Worm (Caenorhabditis elegans): ENCODE measurements around the gene F58G1.8.

The F58G1.8 gene

DNA sequence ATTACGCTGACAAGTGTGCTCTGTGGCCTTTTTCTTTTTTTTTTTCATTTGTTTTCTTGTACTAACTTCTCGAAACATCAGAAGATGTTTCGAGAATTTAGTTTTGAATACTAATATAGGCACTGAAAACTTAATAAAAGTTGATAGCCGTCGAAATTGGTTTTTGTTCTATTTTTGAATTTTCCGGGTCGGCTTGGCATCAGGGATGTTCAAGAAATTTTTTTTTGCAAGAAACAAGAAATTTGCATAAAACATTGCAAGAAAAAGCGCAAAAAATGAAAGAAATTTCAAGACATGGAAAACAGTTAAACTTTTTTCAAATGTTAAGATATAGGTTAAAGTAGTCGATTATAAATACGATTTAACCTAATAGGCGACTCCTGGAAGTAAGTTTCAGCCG, 2.2 kb downstream of the F58G1.8 start (continued):
- peak; percentile 69 for TF ChIP-seq hsf-1 (GFP tag; IDR thresholded peaks at IDR 0.05)
- TF ChIP-seq B0019.2 (GFP tag; conservative IDR thresholded peaks at IDR 0.05), result no peak
- no peak for TF ChIP-seq aptf-3 (GFP tag; IDR thresholded peaks at IDR 0.05)
- no peak for TF ChIP-seq aptf-2 (GFP tag; conservative IDR thresholded peaks at IDR 0.05)
- no peak for TF ChIP-seq dpff-1 (tag; optimal IDR thresholded peaks at IDR 0.05)
- TF ChIP-seq cebp-2 (GFP tag; IDR thresholded peaks at IDR 0.05), result 0 out of 2 replicates have a peak, but pooled peaks have one; percentile 79
- TF ChIP-seq ceh-40 (GFP tag; IDR thresholded peaks at IDR 0.05), result no peak
- no peak for TF ChIP-seq zfh-2 (GFP tag; conservative IDR thresholded peaks at IDR 0.05)
- TF ChIP-seq egrh-3 (GFP tag; IDR thresholded peaks at IDR 0.05), result no peak
- peak in 1 of 2 experiments; percentile 45 for TF ChIP-seq rec-8 (tag; optimal IDR thresholded peaks at IDR 0.05)
- peak; percentile 36; the same call in 1 of the 2 replicates for TF ChIP-seq pbrm-1 (GFP tag; IDR thresholded peaks at IDR 0.05)
- TF ChIP-seq F55B11.4 (tag; optimal IDR thresholded peaks at IDR 0.05; ENCODE audit: borderline replicate concordance, insufficient read depth), result no peak
- TF ChIP-seq F33H1.4 (GFP tag; IDR thresholded peaks at IDR 0.05), result 0 out of 2 replicates have a peak, but pooled peaks have one; percentile 29
- no peak for TF ChIP-seq madf-3 (GFP tag; IDR thresholded peaks at IDR 0.05)
- no peak for TF ChIP-seq nfyb-1 (GFP tag; IDR thresholded peaks at IDR 0.05)
- TF ChIP-seq ztf-22 (GFP tag; optimal IDR thresholded peaks at IDR 0.05), result no peak
- no peak for TF ChIP-seq Y79H2A.3 (GFP tag; conservative IDR thresholded peaks at IDR 0.05)
- no peak for TF ChIP-seq lin-35 (GFP tag; optimal IDR thresholded peaks at IDR 0.05)
- no peak for TF ChIP-seq bed-1 (GFP tag; IDR thresholded peaks at IDR 0.05)
- TF ChIP-seq gei-17 (GFP tag; optimal IDR thresholded peaks at IDR 0.05), result no peak
- TF ChIP-seq F10E7.11 (tag; optimal IDR thresholded peaks at IDR 0.05), result no peak
- TF ChIP-seq ceh-27 (GFP tag; optimal IDR thresholded peaks at IDR 0.05), result no peak
- TF ChIP-seq bed-2 (GFP tag; IDR thresholded peaks at IDR 0.05), result no peak
- no peak for TF ChIP-seq akir-1 (GFP tag; optimal IDR thresholded peaks at IDR 0.05)
- TF ChIP-seq rcor-1 (GFP tag; IDR thresholded peaks at IDR 0.05), result no peak
- peak; percentile 6 for TF ChIP-seq die-1 (tag; optimal IDR thresholded peaks at IDR 0.05)
- TF ChIP-seq ztf-28 (GFP tag; IDR thresholded peaks at IDR 0.05), result no peak
- no peak for TF ChIP-seq ccch-3 (GFP tag; optimal IDR thresholded peaks at IDR 0.05)
- TF ChIP-seq tlf-1 (GFP tag; optimal IDR thresholded peaks at IDR 0.05), result no peak
- TF ChIP-seq Y53F4B.3 (GFP tag; IDR thresholded peaks at IDR 0.05), result no peak
- TF ChIP-seq D2030.7 (GFP tag; IDR thresholded peaks at IDR 0.05), result no peak
- TF ChIP-seq hrde-1 (tag; optimal IDR thresholded peaks at IDR 0.05; ENCODE audit: borderline replicate concordance), result peak; percentile 91
- no peak for TF ChIP-seq dox-1 (GFP tag; IDR thresholded peaks at IDR 0.05)
- TF ChIP-seq lag-1 (GFP tag; IDR thresholded peaks at IDR 0.05), result no peak
- no peak for TF ChIP-seq sea-2 (GFP tag; IDR thresholded peaks at IDR 0.05)
- TF ChIP-seq unc-130 (GFP tag; optimal IDR thresholded peaks at IDR 0.05), result peak; percentile 32
- TF ChIP-seq let-607 (tag; optimal IDR thresholded peaks at IDR 0.05), result no peak
- TF ChIP-seq ets-4 (GFP tag; optimal IDR thresholded peaks at IDR 0.05), result no peak
- TF ChIP-seq C17E4.6 (GFP tag; IDR thresholded peaks at IDR 0.05), result no peak

DNA sequence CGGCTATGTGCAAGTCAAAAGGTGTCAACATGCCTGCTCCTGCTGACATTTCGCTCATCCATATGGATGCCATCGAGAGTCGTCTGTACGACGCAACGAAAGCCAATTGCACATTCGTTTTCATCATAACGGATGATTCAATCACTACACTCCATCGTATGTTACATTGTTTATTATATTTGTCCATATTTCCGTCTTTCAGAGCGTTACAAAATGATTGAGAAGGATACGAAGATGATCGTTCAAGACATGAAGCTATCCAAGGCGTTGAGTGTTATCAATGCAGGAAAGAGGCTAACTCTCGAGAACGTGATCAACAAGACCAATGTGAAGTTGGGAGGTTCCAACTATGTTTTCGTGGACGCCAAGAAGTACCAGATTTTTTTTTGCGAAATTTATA, 4.0 kb downstream of the F58G1.8 start:
- no peak for TF ChIP-seq C06A6.2 (GFP tag; conservative IDR thresholded peaks at IDR 0.05)
- no peak for TF ChIP-seq nfya-2 (GFP tag; IDR thresholded peaks at IDR 0.05)
- TF ChIP-seq ztf-28 (GFP tag; IDR thresholded peaks at IDR 0.05), result no peak
- TF ChIP-seq lsy-27 (tag; optimal IDR thresholded peaks at IDR 0.05; ENCODE audit: borderline replicate concordance, insufficient read depth), result no peak
- TF ChIP-seq dpl-1 (GFP tag; optimal IDR thresholded peaks at IDR 0.05), result no peak
- TF ChIP-seq mel-28 (tag; optimal IDR thresholded peaks at IDR 0.05; ENCODE audit: borderline replicate concordance), result no peak
- TF ChIP-seq F33H1.4 (GFP tag; IDR thresholded peaks at IDR 0.05), result no peak
- TF ChIP-seq die-1 (tag; optimal IDR thresholded peaks at IDR 0.05), result no peak
- no peak for TF ChIP-seq hlh-26 (GFP tag; conservative IDR thresholded peaks at IDR 0.05)
- no peak for TF ChIP-seq B0336.3 (GFP tag; IDR thresholded peaks at IDR 0.05)

Data from whole organism, young adult.